Worm (Caenorhabditis elegans) whole organism, mixed stage, embryonic: ENCODE data around the gene popl-1.

Source experiments
- M03D4.4 ChIP-seq: sonication (generic microtip); optimal IDR thresholded peaks from 2 replicates; lab custom pipeline; 2017; ENCODE audit warnings: mild to moderate bottlenecking, missing genetic modification characterization, missing compliant biosample characterization
- bed-3 ChIP-seq: fragments of 200-800 bp; sonication (Bioruptor generic); optimal IDR thresholded peaks from 3 replicates; lab custom pipeline; 2018; ENCODE audit warnings: mild to moderate bottlenecking, missing genetic modification characterization, moderate library complexity, missing compliant biosample characterization
- blmp-1 ChIP-seq: fragments of 150-350 bp; optimal IDR thresholded peaks from 2 replicates; lab custom pipeline; 2014; ENCODE audit warnings: missing biosample characterization, missing genetic modification characterization
- ceh-39 ChIP-seq: fragments of 150-350 bp; optimal IDR thresholded peaks from 2 replicates; lab custom pipeline; 2014; ENCODE audit warnings: missing biosample characterization, missing genetic modification characterization
- ceh-43 ChIP-seq: fragments of 200-800 bp; sonication (Bioruptor generic); optimal IDR thresholded peaks from 2 replicates; lab custom pipeline; 2018; ENCODE audit warnings: mild to moderate bottlenecking, missing genetic modification characterization, moderate library complexity, missing compliant biosample characterization
- ceh-83 ChIP-seq: fragments of 200-800 bp; sonication (Bioruptor generic); optimal IDR thresholded peaks from 2 replicates; lab custom pipeline; 2018; ENCODE audit warnings: mild to moderate bottlenecking, missing genetic modification characterization, missing compliant biosample characterization
- ces-1 ChIP-seq: fragments of 150-350 bp; optimal IDR thresholded peaks from 2 replicates; lab custom pipeline; 2014; ENCODE audit warnings: missing biosample characterization, missing genetic modification reagents, missing genetic modification characterization
- cnd-1 ChIP-seq: fragments of 200-800 bp; sonication (Bioruptor generic); optimal IDR thresholded peaks from 2 replicates; lab custom pipeline; 2018; ENCODE audit warnings: mild to moderate bottlenecking, missing genetic modification characterization, missing compliant biosample characterization
- elt-1 ChIP-seq: sonication (generic microtip); optimal IDR thresholded peaks from 2 replicates; lab custom pipeline; 2017; ENCODE audit warnings: missing genetic modification characterization, mild to moderate bottlenecking, missing compliant biosample characterization, antibody characterized with exemption, moderate library complexity, borderline replicate concordance; ENCODE audit not compliant: insufficient read depth
- elt-3 ChIP-seq: fragments of 150-350 bp; optimal IDR thresholded peaks from 2 replicates; lab custom pipeline; 2014; ENCODE audit warnings: missing biosample characterization, missing genetic modification characterization
- flh-1 ChIP-seq: fragments of 200-800 bp; sonication (Bioruptor generic); optimal IDR thresholded peaks from 2 replicates; lab custom pipeline; 2018; ENCODE audit warnings: mild to moderate bottlenecking, missing genetic modification characterization, moderate library complexity, missing compliant biosample characterization
- ham-2 ChIP-seq: fragments of 200-800 bp; sonication (Bioruptor generic); optimal IDR thresholded peaks from 2 replicates; lab custom pipeline; 2018; ENCODE audit warnings: mild to moderate bottlenecking, missing genetic modification characterization, missing compliant biosample characterization
- hlh-1 ChIP-seq: fragments of 150-350 bp; optimal IDR thresholded peaks from 2 replicates; lab custom pipeline; 2014; ENCODE audit warnings: missing biosample characterization, missing genetic modification reagents, missing genetic modification characterization
- lin-13 ChIP-seq: fragments of 150-350 bp; optimal IDR thresholded peaks from 2 replicates; lab custom pipeline; 2014; ENCODE audit warnings: missing biosample characterization, missing genetic modification characterization
- lin-32 ChIP-seq: fragments of 200-800 bp; sonication (Bioruptor generic); optimal IDR thresholded peaks from 2 replicates; lab custom pipeline; 2018; ENCODE audit warnings: mild to moderate bottlenecking, missing genetic modification characterization, missing compliant biosample characterization
- lsy-2 ChIP-seq: fragments of 150-350 bp; optimal IDR thresholded peaks from 2 replicates; lab custom pipeline; 2014; ENCODE audit warnings: missing biosample characterization, missing genetic modification characterization
- mab-5 ChIP-seq: fragments of 150-350 bp; optimal IDR thresholded peaks from 2 replicates; lab custom pipeline; 2014; ENCODE audit warnings: missing biosample characterization, missing genetic modification characterization
- mep-1 ChIP-seq: fragments of 150-350 bp; optimal IDR thresholded peaks from 2 replicates; lab custom pipeline; 2017; ENCODE audit warnings: missing biosample characterization, missing genetic modification reagents, missing genetic modification characterization, inconsistent platforms
- nhr-12 ChIP-seq: fragments of 150-350 bp; optimal IDR thresholded peaks from 2 replicates; lab custom pipeline; 2014; ENCODE audit warnings: missing biosample characterization, missing genetic modification characterization
- nhr-2 ChIP-seq: fragments of 150-350 bp; optimal IDR thresholded peaks from 2 replicates; lab custom pipeline; 2014; ENCODE audit warnings: missing biosample characterization, missing genetic modification characterization
- nhr-237 ChIP-seq: fragments of 150-350 bp; optimal IDR thresholded peaks from 2 replicates; lab custom pipeline; 2014; ENCODE audit warnings: missing biosample characterization, missing genetic modification characterization
- nhr-28 ChIP-seq: fragments of 150-350 bp; optimal IDR thresholded peaks from 2 replicates; lab custom pipeline; 2014; ENCODE audit warnings: missing biosample characterization, missing genetic modification characterization
- nhr-76 ChIP-seq: sonication (generic microtip); optimal IDR thresholded peaks from 2 replicates; lab custom pipeline; 2017; ENCODE audit warnings: missing biosample characterization, missing genetic modification characterization
- pha-4 ChIP-seq: fragments of 150-350 bp; optimal IDR thresholded peaks from 2 replicates; lab custom pipeline; 2018; ENCODE audit warnings: missing biosample characterization, missing genetic modification reagents, missing genetic modification characterization
- snpc-4 ChIP-seq: fragments of 150-350 bp; optimal IDR thresholded peaks from 2 replicates; lab custom pipeline; 2014; ENCODE audit warnings: missing biosample characterization, missing genetic modification characterization
- sptf-1 ChIP-seq: sonication (generic microtip); optimal IDR thresholded peaks from 2 replicates; lab custom pipeline; 2017; ENCODE audit warnings: mild to moderate bottlenecking, missing genetic modification characterization, moderate library complexity, missing compliant biosample characterization
- unc-120 ChIP-seq: sonication (generic microtip); optimal IDR thresholded peaks from 2 replicates; lab custom pipeline; 2017; ENCODE audit warnings: missing genetic modification characterization, missing compliant biosample characterization; ENCODE audit not compliant: poor library complexity, severe bottlenecking
- unc-39 ChIP-seq: fragments of 150-350 bp; optimal IDR thresholded peaks from 2 replicates; lab custom pipeline; 2014; ENCODE audit warnings: missing biosample characterization, missing genetic modification characterization
- unc-62 ChIP-seq: fragments of 150-350 bp; optimal IDR thresholded peaks from 2 replicates; lab custom pipeline; 2014; ENCODE audit warnings: missing biosample characterization, missing genetic modification reagents, missing genetic modification characterization
- zip-8 ChIP-seq: fragments of 150-350 bp; optimal IDR thresholded peaks from 2 replicates; lab custom pipeline; 2014; ENCODE audit warnings: missing biosample characterization, missing genetic modification characterization

The popl-1 gene

ce11 chrIII:6420995-6421404 is 9.7 kb downstream of the popl-1 start (continued):
- TF ChIP-seq lin-32 (GFP tag; lab: Kevin White, UChicago) = no peak
- TF ChIP-seq nhr-76 (tag; lab: Kevin White, UChicago) = no peak
- TF ChIP-seq nhr-2 (tag; lab: Kevin White, UChicago) = no peak
- TF ChIP-seq mab-5 = no peak
- no peak for TF ChIP-seq ceh-83
- peak; percentile 59 for TF ChIP-seq elt-1
- TF ChIP-seq flh-1 (GFP tag; lab: Kevin White, UChicago) = no peak
- TF ChIP-seq nhr-237 = no peak
- no peak for TF ChIP-seq sptf-1 (tag; lab: Kevin White, UChicago)

- TF ChIP-seq M03D4.4 (tag; lab: Kevin White, UChicago) (no peak), hlh-1 (tag; lab: Kevin White, UChicago) (peak; percentile 10)
- TF ChIP-seq, all 35 proteins: peak for 1
Observed at ce11 chrIII:6420201-6420600, 10.5 kb downstream of the popl-1 start.

ce11 chrIII:6419409-6419944 is 11.3 kb downstream of the popl-1 start, which contains the start of gene atgl-1:
atgl-1 (minus strand) TSS chrIII:6419459.
- TF ChIP-seq elt-3 (tag; lab: Kevin White, UChicago) (no peak), ces-1 (GFP tag; lab: Kevin White, UChicago) (no peak), elt-1 (no peak), ceh-43 (GFP tag; lab: Kevin White, UChicago) (no peak), zip-8 (tag; lab: Kevin White, UChicago) (no peak), hlh-1 (tag; lab: Kevin White, UChicago) (no peak), bed-3 (GFP tag; lab: Kevin White, UChicago) (no peak), blmp-1 (tag; lab: Kevin White, UChicago) (no peak), nhr-2 (tag; lab: Kevin White, UChicago) (no peak), lsy-2 (no peak), cnd-1 (tag; lab: Kevin White, UChicago) (no peak)
- TF ChIP-seq, all 35 proteins: peak for 0

ce11 chrIII:6418254-6418653 is 12.5 kb downstream of the popl-1 start:
- TF ChIP-seq nhr-2 (tag; lab: Kevin White, UChicago) = no peak
- no peak for TF ChIP-seq unc-62 (GFP tag; lab: Kevin White, UChicago)
- no peak for TF ChIP-seq bed-3 (GFP tag; lab: Kevin White, UChicago)
- TF ChIP-seq ceh-83 = no peak

- no peak for TF ChIP-seq flh-1 (GFP tag; lab: Kevin White, UChicago)
- no peak for TF ChIP-seq ham-2 (GFP tag; lab: Kevin White, UChicago)
- TF ChIP-seq unc-39 (tag; lab: Kevin White, UChicago) = no peak
- no peak for TF ChIP-seq lin-13
- TF ChIP-seq unc-62 (GFP tag; lab: Kevin White, UChicago) = no peak
- TF ChIP-seq blmp-1 (tag; lab: Kevin White, UChicago) = no peak
- no peak for TF ChIP-seq nhr-2 (tag; lab: Kevin White, UChicago)
- TF ChIP-seq mep-1 (tag; lab: Kevin White, UChicago) = no peak
- no peak for TF ChIP-seq elt-1
- no peak for TF ChIP-seq M03D4.4 (tag; lab: Kevin White, UChicago)
- no peak for TF ChIP-seq nhr-12 (tag; lab: Kevin White, UChicago)
- no peak for TF ChIP-seq ces-1 (GFP tag; lab: Kevin White, UChicago)
- TF ChIP-seq pha-4 (tag; lab: Kevin White, UChicago) = no peak
Observed at ce11 chrIII:6415306-6415973, 15.3 kb downstream of the popl-1 start, which contains the start of gene nas-4. nas-4 (minus strand) TSS chrIII:6415656.

- no peak for TF ChIP-seq lsy-2
- no peak for TF ChIP-seq snpc-4
- TF ChIP-seq nhr-28 = no peak
- TF ChIP-seq elt-1 = no peak
- TF ChIP-seq unc-120 (tag; lab: Kevin White, UChicago) = no peak
- TF ChIP-seq flh-1 (GFP tag; lab: Kevin White, UChicago) = no peak
- TF ChIP-seq nhr-237 = no peak
- no peak for TF ChIP-seq elt-3 (tag; lab: Kevin White, UChicago)
- no peak for TF ChIP-seq ces-1 (GFP tag; lab: Kevin White, UChicago)
- no peak for TF ChIP-seq hlh-1 (tag; lab: Kevin White, UChicago)
- no peak for TF ChIP-seq lin-32 (GFP tag; lab: Kevin White, UChicago)
- TF ChIP-seq mep-1 (tag; lab: Kevin White, UChicago) = no peak
- TF ChIP-seq lin-13 = no peak
- TF ChIP-seq ceh-39 = no peak
Observed at ce11 chrIII:6411914-6412313, 18.8 kb downstream of the popl-1 start, which contains the start of gene C05D11.5. C05D11.5 (minus strand) TSS chrIII:6412014.
